Worm (Caenorhabditis elegans) whole organism, young adult: ENCODE data around the gene C55A6.7.

Source experiments
- B0261.1 ChIP-seq: sonication (generic microtip); optimal IDR thresholded peaks from 2 replicates; lab custom pipeline; 2016; ENCODE audit warnings: mild to moderate bottlenecking, missing genetic modification characterization, moderate library complexity, missing compliant biosample characterization
- B0336.3 ChIP-seq: fragments of 200-800 bp; sonication (Bioruptor generic); IDR thresholded peaks from 2 replicates; pipeline ENCODE4 v1.3.6; 2022; ENCODE audit warnings: missing genetic modification characterization, missing compliant biosample characterization
- F10E7.11 ChIP-seq: sonication (generic microtip); optimal IDR thresholded peaks from 2 replicates; lab custom pipeline; 2017; ENCODE audit warnings: mild to moderate bottlenecking, missing genetic modification characterization, moderate library complexity, missing compliant biosample characterization
- F23B12.7 ChIP-seq: sonication (generic microtip); optimal IDR thresholded peaks from 2 replicates; lab custom pipeline; 2017; ENCODE audit warnings: missing genetic modification characterization, mild to moderate bottlenecking, missing compliant biosample characterization, antibody characterized with exemption, moderate library complexity; ENCODE audit not compliant: insufficient read depth
- F39B2.1 ChIP-seq: fragments of 200-800 bp; sonication (Bioruptor generic); IDR thresholded peaks from 2 replicates; pipeline ENCODE4 v1.3.6; 2022; ENCODE audit warnings: missing genetic modification reagents, missing genetic modification characterization, missing compliant biosample characterization
- F49E8.2 ChIP-seq: sonication (generic microtip); optimal IDR thresholded peaks from 3 replicates; lab custom pipeline; 2017; ENCODE audit warnings: missing genetic modification characterization, mild to moderate bottlenecking, missing compliant biosample characterization, antibody characterized with exemption, moderate library complexity; ENCODE audit not compliant: insufficient read depth
- F57C9.4 ChIP-seq: sonication (generic microtip); optimal IDR thresholded peaks from 2 replicates; lab custom pipeline; 2017; ENCODE audit warnings: mild to moderate bottlenecking, missing genetic modification characterization, missing compliant biosample characterization
- K11D2.4 ChIP-seq: fragments of 200-800 bp; sonication (Bioruptor generic); IDR thresholded peaks from 2 replicates; pipeline ENCODE4 v1.3.6; 2022; ENCODE audit warnings: missing genetic modification reagents, missing genetic modification characterization, missing compliant biosample characterization
- Y53F4B.3 ChIP-seq: fragments of 200-800 bp; sonication (Bioruptor generic); IDR thresholded peaks from 2 replicates; pipeline ENCODE4 v1.3.6; 2022; ENCODE audit warnings: missing genetic modification reagents, missing genetic modification characterization, missing compliant biosample characterization
- ZK185.1 ChIP-seq: sonication (generic microtip); optimal IDR thresholded peaks from 2 replicates; lab custom pipeline; 2016; ENCODE audit warnings: mild to moderate bottlenecking, missing genetic modification characterization, missing compliant biosample characterization; ENCODE audit not compliant: poor library complexity, severe bottlenecking
- atf-7 ChIP-seq: sonication (generic microtip); optimal IDR thresholded peaks from 2 replicates; lab custom pipeline; 2017; ENCODE audit warnings: mild to moderate bottlenecking, missing genetic modification characterization, missing compliant biosample characterization
- attf-3 ChIP-seq: fragments of 200-800 bp; sonication (Bioruptor generic); conservative IDR thresholded peaks from 2 replicates; pipeline ENCODE4 v1.3.6; 2022; ENCODE audit warnings: missing genetic modification reagents, missing genetic modification characterization, missing compliant biosample characterization
- bed-1 ChIP-seq: fragments of 200-800 bp; sonication (Bioruptor generic); IDR thresholded peaks from 2 replicates; pipeline ENCODE4 v1.3.6; 2022; ENCODE audit warnings: missing genetic modification reagents, missing genetic modification characterization, missing compliant biosample characterization
- bed-2 ChIP-seq: fragments of 200-800 bp; sonication (Bioruptor generic); IDR thresholded peaks from 2 replicates; pipeline ENCODE4 v1.3.6; 2022; ENCODE audit warnings: missing genetic modification reagents, missing genetic modification characterization, missing compliant biosample characterization
- cebp-2 ChIP-seq: fragments of 200-800 bp; sonication (Bioruptor generic); IDR thresholded peaks from 2 replicates; pipeline ENCODE4 v1.3.6; 2022; ENCODE audit warnings: missing genetic modification characterization, missing compliant biosample characterization
- ceh-40 ChIP-seq: fragments of 200-800 bp; sonication (Bioruptor generic); IDR thresholded peaks from 2 replicates; pipeline ENCODE4 v1.3.6; 2022; ENCODE audit warnings: missing genetic modification characterization, missing compliant biosample characterization
- ceh-58 ChIP-seq: fragments of 200-800 bp; sonication (Bioruptor generic); IDR thresholded peaks from 2 replicates; pipeline ENCODE4 v1.3.6; 2022; ENCODE audit warnings: missing genetic modification characterization, missing compliant biosample characterization
- ceh-79 ChIP-seq: sonication (generic microtip); optimal IDR thresholded peaks from 2 replicates; lab custom pipeline; 2017; ENCODE audit warnings: mild to moderate bottlenecking, missing genetic modification characterization, missing compliant biosample characterization
- ceh-91 ChIP-seq: fragments of 200-800 bp; sonication (Bioruptor generic); IDR thresholded peaks from 2 replicates; pipeline ENCODE4 v1.3.6; 2022; ENCODE audit warnings: missing genetic modification reagents, missing genetic modification characterization, missing compliant biosample characterization
- dox-1 ChIP-seq: fragments of 200-800 bp; sonication (Bioruptor generic); IDR thresholded peaks from 2 replicates; pipeline ENCODE4 v1.3.6; 2022; ENCODE audit warnings: missing genetic modification reagents, missing genetic modification characterization, missing compliant biosample characterization
- dpff-1 ChIP-seq: sonication (generic microtip); optimal IDR thresholded peaks from 2 replicates; lab custom pipeline; 2017; ENCODE audit warnings: mild to moderate bottlenecking, missing genetic modification characterization, missing compliant biosample characterization
- egl-44 ChIP-seq: fragments of 200-800 bp; sonication (Bioruptor generic); IDR thresholded peaks from 2 replicates; pipeline ENCODE4 v1.3.6; 2022; ENCODE audit warnings: missing genetic modification reagents, missing genetic modification characterization, missing compliant biosample characterization
- him-1 ChIP-seq: sonication (generic microtip); optimal IDR thresholded peaks from 2 replicates; lab custom pipeline; 2016; ENCODE audit warnings: missing genotype, missing genetic modification reagents, missing genetic modification characterization, missing compliant biosample characterization
- hlh-12 ChIP-seq: sonication (generic microtip); optimal IDR thresholded peaks from 2 replicates; lab custom pipeline; 2016; ENCODE audit warnings: missing genetic modification characterization, missing compliant biosample characterization
- hsf-1 ChIP-seq: fragments of 200-800 bp; sonication (Bioruptor generic); IDR thresholded peaks from 2 replicates; pipeline ENCODE4 v1.3.6; 2022; ENCODE audit warnings: missing genetic modification reagents, missing genetic modification characterization, missing compliant biosample characterization
- lag-1 ChIP-seq: fragments of 200-800 bp; sonication (Bioruptor generic); IDR thresholded peaks from 2 replicates; pipeline ENCODE4 v1.3.6; 2022; ENCODE audit warnings: missing genetic modification reagents, missing genetic modification characterization, missing compliant biosample characterization
- lin-35 ChIP-seq, 3 experiments: fragments of 150-350 bp in 2 of 3; sonication (generic microtip) in 1 of 3; optimal IDR thresholded peaks; 2 replicates each; lab custom pipeline; 2014 to 2018; ENCODE audit warnings: missing biosample characterization in 3 of 3, missing genetic modification characterization in 3 of 3, missing genetic modification reagents in 3 of 3
- lin-54 ChIP-seq: fragments of 200-800 bp; sonication (Bioruptor generic); optimal IDR thresholded peaks from 2 replicates; lab custom pipeline; 2018; ENCODE audit warnings: mild to moderate bottlenecking, missing genetic modification characterization, missing compliant biosample characterization
- lir-1 ChIP-seq: fragments of 200-800 bp; sonication (Bioruptor generic); conservative IDR thresholded peaks from 2 replicates; pipeline ENCODE4 v1.3.6; 2022; ENCODE audit warnings: missing genetic modification reagents, missing genetic modification characterization, missing compliant biosample characterization
- madf-3 ChIP-seq: fragments of 200-800 bp; sonication (Bioruptor generic); IDR thresholded peaks from 2 replicates; pipeline ENCODE4 v1.3.6; 2022; ENCODE audit warnings: missing genetic modification reagents, missing genetic modification characterization, missing compliant biosample characterization
- madf-8 ChIP-seq: fragments of 200-800 bp; sonication (Bioruptor generic); conservative IDR thresholded peaks from 2 replicates; pipeline ENCODE4 v1.3.6; 2022; ENCODE audit warnings: missing genetic modification reagents, missing genetic modification characterization, missing compliant biosample characterization
- mcd-1 ChIP-seq: fragments of 200-800 bp; sonication (Bioruptor generic); IDR thresholded peaks from 2 replicates; pipeline ENCODE4 v1.3.6; 2022; ENCODE audit warnings: missing genetic modification reagents, missing genetic modification characterization, missing compliant biosample characterization
- mel-28 ChIP-seq: sonication (generic microtip); optimal IDR thresholded peaks from 2 replicates; lab custom pipeline; 2016; ENCODE audit warnings: borderline replicate concordance, mild to moderate bottlenecking, missing genetic modification characterization, missing compliant biosample characterization
- mes-4 ChIP-seq: sonication (generic microtip); optimal IDR thresholded peaks from 2 replicates; lab custom pipeline; 2016; ENCODE audit warnings: missing genotype, missing genetic modification characterization, missing compliant biosample characterization
- nfya-2 ChIP-seq: fragments of 200-800 bp; sonication (Bioruptor generic); IDR thresholded peaks from 2 replicates; pipeline ENCODE4 v1.3.6; 2022; ENCODE audit warnings: missing genetic modification reagents, missing genetic modification characterization, missing compliant biosample characterization
- nhr-90 ChIP-seq: sonication (generic microtip); optimal IDR thresholded peaks from 2 replicates; lab custom pipeline; 2016; ENCODE audit warnings: missing genotype, mild to moderate bottlenecking, missing genetic modification characterization, missing compliant biosample characterization
- pha-4 ChIP-seq: fragments of 150-350 bp; sonication (generic microtip); optimal IDR thresholded peaks from 2 replicates; lab custom pipeline; 2014; ENCODE audit warnings: missing biosample characterization, missing genetic modification reagents, missing genetic modification characterization
- rpc-1 ChIP-seq, 2 experiments: fragments of 150-350 bp in 1 of 2; sonication (generic microtip) in 1 of 2; optimal IDR thresholded peaks; 2 replicates each; lab custom pipeline; 2014 to 2018; ENCODE audit warnings: missing biosample characterization in 1 of 2, missing genetic modification characterization in 1 of 2, missing genetic modification reagents in 1 of 2, missing genotype in 1 of 2
- sea-2 ChIP-seq: fragments of 200-800 bp; sonication (Bioruptor generic); IDR thresholded peaks from 2 replicates; pipeline ENCODE4 v1.3.6; 2022; ENCODE audit warnings: missing genetic modification characterization, missing compliant biosample characterization
- snpc-1.1 ChIP-seq: sonication (generic microtip); optimal IDR thresholded peaks from 2 replicates; lab custom pipeline; 2017; ENCODE audit warnings: missing genetic modification characterization, mild to moderate bottlenecking, missing compliant biosample characterization, antibody characterized with exemption, moderate library complexity, missing genotype, missing genetic modification reagents; ENCODE audit not compliant: insufficient read depth
- snpc-3.4 ChIP-seq: sonication (generic microtip); optimal IDR thresholded peaks from 2 replicates; lab custom pipeline; 2017; ENCODE audit warnings: missing genetic modification characterization, mild to moderate bottlenecking, missing compliant biosample characterization, antibody characterized with exemption, moderate library complexity, missing genotype, missing genetic modification reagents
- snpc-4 ChIP-seq, 5 experiments: fragments of 150-350 bp in 1 of 5; sonication (generic microtip) in 4 of 5; optimal IDR thresholded peaks; 2 replicates each; lab custom pipeline; 2014 to 2018; ENCODE audit warnings: missing genetic modification characterization in 5 of 5, missing biosample characterization in 3 of 5, antibody characterized with exemption in 2 of 5, mild to moderate bottlenecking in 2 of 5, missing compliant biosample characterization in 2 of 5, missing genotype in 2 of 5, moderate library complexity in 2 of 5, missing genetic modification reagents in 1 of 5
- sptf-2 ChIP-seq: fragments of 200-800 bp; sonication (Bioruptor generic); optimal IDR thresholded peaks from 2 replicates; lab custom pipeline; 2018; ENCODE audit warnings: mild to moderate bottlenecking, missing genetic modification characterization, missing compliant biosample characterization
- tlf-1 ChIP-seq: fragments of 200-800 bp; sonication (Bioruptor generic); optimal IDR thresholded peaks from 2 replicates; lab custom pipeline; 2018; ENCODE audit warnings: mild to moderate bottlenecking, missing genetic modification characterization, missing compliant biosample characterization
- unc-62 ChIP-seq: fragments of 150-350 bp; optimal IDR thresholded peaks from 2 replicates; lab custom pipeline; 2014; ENCODE audit warnings: missing biosample characterization, missing genetic modification reagents, missing genetic modification characterization
- ztf-22 ChIP-seq: fragments of 200-800 bp; sonication (Bioruptor generic); optimal IDR thresholded peaks from 2 replicates; lab custom pipeline; 2018; ENCODE audit warnings: mild to moderate bottlenecking, missing genetic modification characterization, moderate library complexity, missing compliant biosample characterization
- ztf-26 ChIP-seq: sonication (generic microtip); optimal IDR thresholded peaks from 2 replicates; lab custom pipeline; 2017; ENCODE audit warnings: missing genetic modification characterization, missing compliant biosample characterization

C55A6.7 gene

DNA sequence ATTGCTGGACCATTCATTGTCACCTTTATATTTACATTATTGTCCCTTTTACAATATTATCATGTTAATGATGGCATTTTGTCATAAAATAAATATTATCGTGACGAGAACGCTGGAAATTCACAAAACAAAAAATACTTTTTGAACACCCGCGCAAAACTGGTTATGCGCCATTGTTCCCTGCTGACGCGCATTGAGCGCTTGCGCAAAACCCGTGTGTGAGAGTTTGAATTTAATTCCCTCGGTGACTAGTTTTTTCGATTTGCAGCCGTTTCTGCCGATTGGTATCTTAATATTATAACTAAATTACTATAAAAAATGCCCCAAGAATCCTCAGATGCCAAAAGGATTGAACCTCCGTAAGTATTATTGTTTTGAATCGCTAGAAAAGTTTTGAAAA lies 1.1 kb upstream of the C55A6.7 start, which contains the start of gene pafo-1 (continued):
- TF ChIP-seq ceh-40 (no peak), mcd-1 (peak; percentile 91), pha-4 (peak; percentile 16), snpc-3.4 (tag; lab: Kevin White, UChicago) (peak; percentile 57), F57C9.4 (tag; lab: Kevin White, UChicago) (no peak), ceh-58 (GFP tag; lab: Robert Waterston, UW) (no peak), ztf-26 (tag; lab: Kevin White, UChicago) (peak; percentile 69), F49E8.2 (no peak), attf-3 (GFP tag; lab: Robert Waterston, UW) (peak; percentile 62; the same call in 1 of the 2 replicates), hlh-12 (tag; lab: Kevin White, UChicago) (no peak), ceh-91 (GFP tag; lab: Robert Waterston, UW) (peak; percentile 35; the same call in 1 of the 2 replicates), lir-1 (GFP tag; lab: Robert Waterston, UW) (0 out of 2 replicates have a peak, but pooled peaks have one; percentile 42), nhr-90 (tag; lab: Kevin White, UChicago) (no peak), lin-54 (GFP tag; lab: Kevin White, UChicago) (peak; percentile 100), unc-62 (GFP tag; lab: Kevin White, UChicago) (no peak), cebp-2 (GFP tag; lab: Robert Waterston, UW) (no peak), snpc-4 (GFP tag; optimal IDR thresholded peaks at IDR 0.05; lab: Kevin White, UChicago) (peak; percentile 41), snpc-4 (tag; optimal IDR thresholded peaks at IDR 0.05; lab: Kevin White, UChicago) (peak; percentile 40 to 85 (median 67)), egl-44 (no peak), snpc-1.1 (peak; percentile 47), ZK185.1 (tag; lab: Kevin White, UChicago) (peak; percentile 88), dox-1 (GFP tag; lab: Robert Waterston, UW) (peak; percentile 95), F39B2.1 (no peak), bed-2 (GFP tag; lab: Robert Waterston, UW) (no peak), B0261.1 (tag; lab: Kevin White, UChicago) (peak; percentile 14), sea-2 (GFP tag; lab: Robert Waterston, UW) (no peak), sptf-2 (GFP tag; lab: Kevin White, UChicago) (no peak), mel-28 (tag; lab: Kevin White, UChicago) (no peak), lag-1 (GFP tag; lab: Robert Waterston, UW) (no peak), mes-4 (no peak), tlf-1 (GFP tag; lab: Kevin White, UChicago) (peak; percentile 76), bed-1 (GFP tag; lab: Robert Waterston, UW) (no peak), F10E7.11 (tag; lab: Kevin White, UChicago) (peak; percentile 10), madf-3 (GFP tag; lab: Robert Waterston, UW) (peak; percentile 76; the same call in 1 of the 2 replicates), K11D2.4 (peak; percentile 84), hsf-1 (GFP tag; lab: Robert Waterston, UW) (no peak), B0336.3 (GFP tag; lab: Robert Waterston, UW) (peak; percentile 92), atf-7 (tag; lab: Kevin White, UChicago) (peak; percentile 42), rpc-1 (optimal IDR thresholded peaks at IDR 0.05; lab: Kevin White, UChicago) (no peak), rpc-1 (tag; optimal IDR thresholded peaks at IDR 0.05; lab: Kevin White, UChicago) (no peak), ztf-22 (GFP tag; lab: Kevin White, UChicago) (no peak), ceh-79 (tag; lab: Kevin White, UChicago) (no peak), Y53F4B.3 (GFP tag; lab: Robert Waterston, UW) (no peak), dpff-1 (no peak), him-1 (tag; lab: Kevin White, UChicago) (peak; percentile 56), F23B12.7 (tag; lab: Kevin White, UChicago) (peak; percentile 30), madf-8 (GFP tag; lab: Robert Waterston, UW) (peak; percentile 61), lin-35 (GFP tag; optimal IDR thresholded peaks at IDR 0.05; lab: Kevin White, UChicago) (peak; percentile 92 to 98 (median 93)), nfya-2 (no peak)
